Worm (Caenorhabditis elegans) whole organism, young adult: ENCODE results near the gene iscu-1.

Experiments used
- C17E4.6 ChIP-seq: fragments of 200-800 bp; sonication (Bioruptor generic); IDR thresholded peaks from 2 replicates; pipeline ENCODE4 v1.3.6; 2022; ENCODE audit warnings: missing genetic modification reagents, missing genetic modification characterization, missing compliant biosample characterization
- F57C9.4 ChIP-seq: sonication (generic microtip); optimal IDR thresholded peaks from 2 replicates; lab custom pipeline; 2017; ENCODE audit warnings: mild to moderate bottlenecking, missing genetic modification characterization, missing compliant biosample characterization
- Y53F4B.3 ChIP-seq: fragments of 200-800 bp; sonication (Bioruptor generic); IDR thresholded peaks from 2 replicates; pipeline ENCODE4 v1.3.6; 2022; ENCODE audit warnings: missing genetic modification reagents, missing genetic modification characterization, missing compliant biosample characterization
- ama-1 ChIP-seq, 3 experiments: fragments of 150-350 bp in 1 of 3; sonication (generic microtip) in 2 of 3; optimal IDR thresholded peaks; 2 replicates each; lab custom pipeline; 2014 to 2018; ENCODE audit warnings: missing biosample characterization in 2 of 3, missing genetic modification characterization in 2 of 3, missing genetic modification reagents in 2 of 3
- attf-5 ChIP-seq: fragments of 200-800 bp; sonication (Bioruptor generic); optimal IDR thresholded peaks from 2 replicates; lab custom pipeline; 2018; ENCODE audit warnings: mild to moderate bottlenecking, missing genetic modification characterization, missing compliant biosample characterization
- cebp-2 ChIP-seq: fragments of 200-800 bp; sonication (Bioruptor generic); IDR thresholded peaks from 2 replicates; pipeline ENCODE4 v1.3.6; 2022; ENCODE audit warnings: missing genetic modification characterization, missing compliant biosample characterization
- die-1 ChIP-seq: sonication (generic microtip); optimal IDR thresholded peaks from 2 replicates; lab custom pipeline; 2016; ENCODE audit warnings: missing genotype, mild to moderate bottlenecking, missing genetic modification characterization, missing compliant biosample characterization
- lin-40 ChIP-seq: sonication (generic microtip); optimal IDR thresholded peaks from 2 replicates; lab custom pipeline; 2016; ENCODE audit warnings: missing genetic modification characterization, mild to moderate bottlenecking, missing compliant biosample characterization, missing genotype, missing genetic modification reagents
- lsl-1 ChIP-seq: fragments of 200-800 bp; sonication (Bioruptor generic); optimal IDR thresholded peaks from 2 replicates; lab custom pipeline; 2018; ENCODE audit warnings: mild to moderate bottlenecking, missing genetic modification characterization, moderate library complexity, missing compliant biosample characterization
- mel-28 ChIP-seq: sonication (generic microtip); optimal IDR thresholded peaks from 2 replicates; lab custom pipeline; 2016; ENCODE audit warnings: borderline replicate concordance, mild to moderate bottlenecking, missing genetic modification characterization, missing compliant biosample characterization
- pha-4 ChIP-seq: fragments of 150-350 bp; sonication (generic microtip); optimal IDR thresholded peaks from 2 replicates; lab custom pipeline; 2014; ENCODE audit warnings: missing biosample characterization, missing genetic modification reagents, missing genetic modification characterization
- unc-130 ChIP-seq: sonication (generic microtip); optimal IDR thresholded peaks from 2 replicates; lab custom pipeline; 2016; ENCODE audit warnings: missing genetic modification reagents, missing genetic modification characterization, missing compliant biosample characterization
- zim-3 ChIP-seq: sonication (generic microtip); optimal IDR thresholded peaks from 2 replicates; lab custom pipeline; 2017; ENCODE audit warnings: mild to moderate bottlenecking, missing genetic modification characterization, moderate library complexity, missing compliant biosample characterization

DNA sequence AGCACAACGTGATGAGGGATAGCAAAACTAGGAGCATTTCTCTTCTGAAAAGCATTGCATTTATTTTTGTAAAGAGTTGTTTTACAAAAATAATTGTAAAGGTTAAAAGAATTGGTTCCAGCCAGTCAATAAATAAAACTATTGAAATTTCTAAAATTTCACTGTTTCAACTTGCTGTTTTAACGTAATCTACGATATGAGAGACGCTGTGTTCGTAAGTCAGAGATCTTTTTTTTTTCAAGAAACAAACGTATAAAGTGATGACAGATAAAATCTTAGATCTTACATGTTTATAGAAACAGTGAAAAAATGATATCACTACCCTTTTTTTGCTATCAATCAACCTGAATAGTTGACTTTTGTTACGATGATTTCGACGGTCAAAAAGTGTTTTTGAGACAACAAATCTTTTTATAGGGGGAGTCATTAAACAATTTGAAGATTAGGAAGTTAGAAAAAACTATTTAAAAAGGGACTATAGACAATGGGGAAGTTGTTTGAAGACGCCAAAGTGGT is 14.2 kb downstream of the iscu-1 start, which contains the start of gene Y45F10D.6:
- TF ChIP-seq lsl-1 (GFP tag; lab: Kevin White, UChicago), result no peak
- no peak for TF ChIP-seq die-1
- no peak for TF ChIP-seq zim-3 (tag; lab: Kevin White, UChicago)
- no peak for TF ChIP-seq pha-4
- no peak for TF ChIP-seq C17E4.6 (GFP tag; lab: Robert Waterston, UW)
- TF ChIP-seq Y53F4B.3, result no peak
- TF ChIP-seq mel-28 (tag; lab: Kevin White, UChicago), result no peak
- no peak for TF ChIP-seq unc-130 (GFP tag; lab: Kevin White, UChicago)
- TF ChIP-seq F57C9.4 (tag; lab: Kevin White, UChicago), result no peak
- no peak for TF ChIP-seq ama-1 (optimal IDR thresholded peaks at IDR 0.05; lab: Kevin White, UChicago)
- TF ChIP-seq ama-1 (GFP tag; optimal IDR thresholded peaks at IDR 0.05; lab: Kevin White, UChicago), result no peak
- TF ChIP-seq cebp-2 (GFP tag; lab: Robert Waterston, UW), result no peak
- TF ChIP-seq attf-5 (GFP tag; lab: Kevin White, UChicago), result no peak
- no peak for TF ChIP-seq lin-40 (tag; lab: Kevin White, UChicago)
